Fruit fly (Drosophila melanogaster) whole organism, embryonic: ENCODE data around the gene CG43063.

Source experiments
- CG10654 ChIP-seq: fragments of 200-800 bp; sonication (Bioruptor generic); optimal IDR thresholded peaks from 2 replicates; lab custom pipeline; 2016; ENCODE audit warnings: missing biosample characterization, missing genetic modification characterization
- CG10979 ChIP-seq: fragments of 200-800 bp; sonication (Bioruptor generic); optimal IDR thresholded peaks from 2 replicates; lab custom pipeline; 2018; ENCODE audit warnings: missing biosample characterization, mild to moderate bottlenecking, missing genetic modification characterization, moderate library complexity
- CG11247 ChIP-seq: fragments of 200-800 bp; sonication (Bioruptor generic); IDR thresholded peaks from 2 replicates; pipeline ENCODE4 v1.3.6; 2022; ENCODE audit warnings: missing biosample characterization, missing genetic modification characterization
- CG12104 ChIP-seq: fragments of 200-800 bp; sonication (Bioruptor generic); optimal IDR thresholded peaks from 3 replicates; lab custom pipeline; 2016; ENCODE audit warnings: missing biosample characterization, missing genetic modification characterization
- CG12236 ChIP-seq: fragments of 200-800 bp; sonication (Bioruptor generic); optimal IDR thresholded peaks from 2 replicates; lab custom pipeline; 2016; ENCODE audit warnings: missing biosample characterization, missing genetic modification characterization
- CG12299 ChIP-seq: fragments of 200-800 bp; sonication (Bioruptor generic); optimal IDR thresholded peaks from 2 replicates; lab custom pipeline; 2018; ENCODE audit warnings: missing biosample characterization, mild to moderate bottlenecking, missing genetic modification characterization
- CG12391 ChIP-seq: fragments of 200-800 bp; sonication (Bioruptor generic); optimal IDR thresholded peaks from 3 replicates; lab custom pipeline; 2018; ENCODE audit warnings: missing biosample characterization, mild to moderate bottlenecking, missing genetic modification characterization, moderate library complexity
- CG12942 ChIP-seq: fragments of 200-800 bp; sonication (Bioruptor generic); optimal IDR thresholded peaks from 3 replicates; lab custom pipeline; 2016; ENCODE audit warnings: missing biosample characterization, missing genetic modification characterization
- CG13296 ChIP-seq: fragments of 200-800 bp; sonication (Bioruptor generic); optimal IDR thresholded peaks from 3 replicates; lab custom pipeline; 2018; ENCODE audit warnings: missing biosample characterization, mild to moderate bottlenecking, missing genetic modification characterization
- CG14860 ChIP-seq: fragments of 200-800 bp; sonication (Bioruptor generic); IDR thresholded peaks from 3 replicates; pipeline ENCODE4 v1.3.6; 2022; ENCODE audit warnings: missing biosample characterization, missing genetic modification characterization; ENCODE audit not compliant: partially characterized antibody
- CG15479 ChIP-seq: fragments of 200-800 bp; sonication (Bioruptor generic); optimal IDR thresholded peaks from 3 replicates; lab custom pipeline; 2019; ENCODE audit warnings: missing biosample characterization, mild to moderate bottlenecking, missing genetic modification characterization, moderate library complexity
- CG17802 ChIP-seq: fragments of 200-800 bp; sonication (Bioruptor generic); optimal IDR thresholded peaks from 2 replicates; lab custom pipeline; 2018; ENCODE audit warnings: missing biosample characterization, mild to moderate bottlenecking, missing genetic modification characterization, moderate library complexity
- CG2712 ChIP-seq: fragments of 200-800 bp; optimal IDR thresholded peaks from 3 replicates; lab custom pipeline; 2019; ENCODE audit warnings: missing biosample characterization, mild to moderate bottlenecking, missing genetic modification characterization, moderate library complexity
- CG30020 ChIP-seq: fragments of 200-800 bp; optimal IDR thresholded peaks from 2 replicates; lab custom pipeline; 2019; ENCODE audit warnings: missing biosample characterization, mild to moderate bottlenecking, missing genetic modification characterization, moderate library complexity
- CG32772 ChIP-seq: fragments of 200-800 bp; sonication (Bioruptor generic); IDR thresholded peaks from 2 replicates; pipeline ENCODE4 v1.3.6; 2022; ENCODE audit warnings: missing biosample characterization, missing genetic modification characterization
- CG34376 ChIP-seq: fragments of 200-800 bp; sonication (Bioruptor generic); optimal IDR thresholded peaks from 2 replicates; lab custom pipeline; 2018; ENCODE audit warnings: missing biosample characterization, mild to moderate bottlenecking, missing genetic modification characterization
- CG3726 ChIP-seq: fragments of 200-800 bp; sonication (Bioruptor generic); IDR thresholded peaks from 3 replicates; pipeline ENCODE4, ENCODE4 v1.3.6; 2022; ENCODE audit warnings: missing biosample characterization, missing genetic modification characterization
- CG4707 ChIP-seq: fragments of 200-800 bp; sonication (Bioruptor generic); optimal IDR thresholded peaks from 2 replicates; lab custom pipeline; 2018; ENCODE audit warnings: missing biosample characterization, mild to moderate bottlenecking, missing genetic modification characterization, moderate library complexity
- CG7556 ChIP-seq: fragments of 200-800 bp; sonication (Bioruptor generic); optimal IDR thresholded peaks from 2 replicates; lab custom pipeline; 2017; ENCODE audit warnings: missing biosample characterization, mild to moderate bottlenecking, missing genetic modification characterization
- CG8478 ChIP-seq: fragments of >200 bp; optimal IDR thresholded peaks from 2 replicates; lab custom pipeline; 2018
- CG8765 ChIP-seq: fragments of 200-800 bp; sonication (Bioruptor generic); IDR thresholded peaks from 2 replicates; pipeline ENCODE4 v1.3.6; 2022; ENCODE audit warnings: missing biosample characterization, missing genetic modification characterization
- CG9876 ChIP-seq: fragments of 200-800 bp; sonication (Bioruptor generic); optimal IDR thresholded peaks from 2 replicates; lab custom pipeline; 2016; ENCODE audit warnings: missing biosample characterization, missing genetic modification characterization
- Camta ChIP-seq: fragments of 200-800 bp; sonication (Bioruptor generic); optimal IDR thresholded peaks from 2 replicates; lab custom pipeline; 2016; ENCODE audit warnings: missing biosample characterization, missing genetic modification characterization
- Doc2 ChIP-seq: fragments of 200-800 bp; sonication (Bioruptor generic); IDR thresholded peaks from 2 replicates; pipeline ENCODE4 v1.3.6; 2022; ENCODE audit warnings: missing biosample characterization, missing genetic modification characterization
- E2f2 ChIP-seq: fragments of 200-800 bp; sonication (Bioruptor generic); IDR thresholded peaks from 2 replicates; pipeline ENCODE4 v1.3.6; 2022; ENCODE audit warnings: missing biosample characterization, missing genetic modification characterization
- Ets97D ChIP-seq: fragments of 200-800 bp; sonication (Bioruptor generic); optimal IDR thresholded peaks from 3 replicates; lab custom pipeline; 2016; ENCODE audit warnings: missing biosample characterization, missing genetic modification characterization
- Hr78 ChIP-seq, 2 experiments: fragments of 200-800 bp in 1 of 2; fragments of >200 bp in 1 of 2; sonication (Bioruptor generic) in 1 of 2; optimal IDR thresholded peaks; 2 replicates each; lab custom pipeline; 2017 to 2019; ENCODE audit warnings: missing biosample characterization in 2 of 2, missing genetic modification characterization in 2 of 2, mild to moderate bottlenecking in 1 of 2, moderate library complexity in 1 of 2
- Jarid2 ChIP-seq: fragments of 200-800 bp; sonication (Bioruptor generic); optimal IDR thresholded peaks from 3 replicates; lab custom pipeline; 2017; ENCODE audit warnings: mild to moderate bottlenecking, missing biosample characterization, missing genetic modification reagents, missing genetic modification characterization
- MTF-1 ChIP-seq: fragments of 200-800 bp; sonication (Bioruptor generic); optimal IDR thresholded peaks from 2 replicates; lab custom pipeline; 2018; ENCODE audit warnings: missing biosample characterization, mild to moderate bottlenecking, missing genetic modification characterization, borderline replicate concordance
- Nf-YA ChIP-seq: fragments of 200-800 bp; sonication (Bioruptor generic); IDR thresholded peaks from 2 replicates; pipeline ENCODE4 v1.3.6; 2022; ENCODE audit warnings: missing biosample characterization, missing genetic modification characterization
- Trl ChIP-seq, 3 experiments: fragments of >200 bp in 2 of 3; fragments of 200-800 bp in 1 of 3; sonication (Bioruptor generic) in 1 of 3; optimal IDR thresholded peaks; 2 replicates in 1 of 3; 3 replicates in 2 of 3; lab custom pipeline; 2016 to 2017; ENCODE audit warnings: missing biosample characterization in 1 of 3, missing genetic modification characterization in 1 of 3
- bsh ChIP-seq, 2 experiments: fragments of 200-800 bp; sonication (Bioruptor generic); optimal IDR thresholded peaks; 2 replicates each; lab custom pipeline; 2017 to 2018; ENCODE audit warnings: mild to moderate bottlenecking in 2 of 2, missing biosample characterization in 2 of 2, missing genetic modification characterization in 2 of 2, moderate library complexity in 1 of 2
- fd102C ChIP-seq: fragments of 200-800 bp; sonication (Bioruptor generic); optimal IDR thresholded peaks from 2 replicates; lab custom pipeline; 2018; ENCODE audit warnings: missing biosample characterization, mild to moderate bottlenecking, missing genetic modification characterization, moderate library complexity
- gcm ChIP-seq: fragments of 200-800 bp; sonication (Bioruptor generic); optimal IDR thresholded peaks from 2 replicates; lab custom pipeline; 2019; ENCODE audit warnings: missing biosample characterization, mild to moderate bottlenecking, missing genetic modification characterization, moderate library complexity
- gt ChIP-seq: fragments of 200-800 bp; sonication (Bioruptor generic); IDR thresholded peaks from 2 replicates; pipeline ENCODE4 v1.3.6; 2022; ENCODE audit warnings: missing biosample characterization, missing genetic modification characterization
- her ChIP-seq: fragments of 200-800 bp; sonication (Bioruptor generic); optimal IDR thresholded peaks from 2 replicates; lab custom pipeline; 2016; ENCODE audit warnings: missing biosample characterization, missing genetic modification characterization
- jigr1 ChIP-seq: fragments of 200-800 bp; sonication (Bioruptor generic); IDR thresholded peaks from 3 replicates; pipeline ENCODE4 v1.3.6; 2022; ENCODE audit warnings: missing biosample characterization, missing genetic modification characterization
- jumu ChIP-seq: fragments of 200-800 bp; sonication (Bioruptor generic); optimal IDR thresholded peaks from 3 replicates; lab custom pipeline; 2016; ENCODE audit warnings: missing biosample characterization, missing genetic modification characterization
- lab ChIP-seq: fragments of 200-800 bp; sonication (Bioruptor generic); optimal IDR thresholded peaks from 3 replicates; lab custom pipeline; 2017; ENCODE audit warnings: missing biosample characterization, missing genetic modification characterization, mild to moderate bottlenecking, moderate library complexity, missing genetic modification reagents
- odd ChIP-seq: fragments of 200-800 bp; sonication (Bioruptor generic); optimal IDR thresholded peaks from 2 replicates; lab custom pipeline; 2017; ENCODE audit warnings: missing biosample characterization, mild to moderate bottlenecking, missing genetic modification characterization
- otp ChIP-seq: fragments of 200-800 bp; sonication (Bioruptor generic); IDR thresholded peaks from 3 replicates; pipeline ENCODE4, ENCODE4 v1.3.6; 2022; ENCODE audit warnings: missing biosample characterization, missing genetic modification characterization
- peb ChIP-seq: fragments of 200-800 bp; sonication (Bioruptor generic); IDR thresholded peaks from 2 replicates; pipeline ENCODE4 v1.3.6; 2022; ENCODE audit warnings: missing biosample characterization, missing genetic modification characterization
- pum ChIP-seq: fragments of 200-800 bp; sonication (Bioruptor generic); optimal IDR thresholded peaks from 2 replicates; lab custom pipeline; 2016; ENCODE audit warnings: missing biosample characterization, missing genetic modification characterization
- sens-2 ChIP-seq: fragments of 200-800 bp; sonication (Bioruptor generic); IDR thresholded peaks from 2 replicates; pipeline ENCODE4 v1.3.6; 2022; ENCODE audit warnings: missing biosample characterization, missing genetic modification characterization
- slbo ChIP-seq: fragments of 200-800 bp; sonication (Bioruptor generic); IDR thresholded peaks from 2 replicates; pipeline ENCODE4 v1.3.6; 2022; ENCODE audit warnings: missing biosample characterization, missing genetic modification characterization
- trem ChIP-seq: fragments of 200-800 bp; optimal IDR thresholded peaks from 3 replicates; lab custom pipeline; 2019; ENCODE audit warnings: missing biosample characterization, mild to moderate bottlenecking, missing genetic modification characterization, moderate library complexity
- trh ChIP-seq: fragments of 200-800 bp; sonication (Bioruptor generic); optimal IDR thresholded peaks from 2 replicates; lab custom pipeline; 2016; ENCODE audit warnings: missing biosample characterization, missing genetic modification characterization
- ttk ChIP-seq: fragments of 200-800 bp; sonication (Bioruptor generic); IDR thresholded peaks from 2 replicates; pipeline ENCODE4 v2.1.2; 2022; ENCODE audit warnings: missing biosample characterization, missing genetic modification characterization
- zen2 ChIP-seq: fragments of 200-800 bp; sonication (Bioruptor generic); IDR thresholded peaks from 3 replicates; pipeline ENCODE4 v1.3.6; 2022; ENCODE audit warnings: missing biosample characterization, missing genetic modification characterization; ENCODE audit not compliant: partially characterized antibody
- zfh1 ChIP-seq: fragments of 200-800 bp; sonication (Bioruptor generic); IDR thresholded peaks from 3 replicates; pipeline ENCODE4 v1.3.6; 2022; ENCODE audit warnings: missing biosample characterization, missing genetic modification characterization

The CG43063 gene

DNA sequence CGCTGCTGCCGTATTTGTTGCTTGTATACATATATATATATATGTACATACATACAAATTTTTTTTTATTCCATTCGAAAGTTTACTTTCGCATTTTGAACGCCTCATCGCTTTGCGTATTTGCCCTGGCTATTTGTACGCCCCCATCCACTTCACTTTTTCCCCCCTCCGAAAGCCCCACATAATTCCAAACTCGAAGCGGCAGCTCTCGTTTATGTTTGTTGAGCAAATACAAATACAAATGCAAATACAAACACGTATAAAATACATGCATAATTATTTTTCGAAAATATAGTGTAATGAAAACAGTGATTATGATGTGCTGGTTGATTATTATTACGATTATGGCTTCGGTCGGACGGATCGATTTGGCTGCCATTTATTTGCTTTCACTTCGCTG lies 18.0 kb upstream of the CG43063 start (continued):
- peak; percentile 82 for TF ChIP-seq Jarid2
- TF ChIP-seq CG11247: peak; percentile 64
- no peak for TF ChIP-seq CG8478 (lab: Kevin White, UChicago)
- peak; percentile 52 for TF ChIP-seq her
- TF ChIP-seq jumu (GFP tag; lab: Kevin White, UChicago): peak; percentile 21
- no peak for TF ChIP-seq jigr1
- TF ChIP-seq trem: peak; percentile 87
- TF ChIP-seq odd: peak; percentile 92
- peak; percentile 78 for TF ChIP-seq CG12942 (GFP tag; lab: Kevin White, UChicago)
- TF ChIP-seq Trl (optimal IDR thresholded peaks at IDR 0.05; lab: Kevin White, UChicago): no peak
- TF ChIP-seq Trl (GFP tag; optimal IDR thresholded peaks at IDR 0.05; lab: Kevin White, UChicago): peak; percentile 88
- TF ChIP-seq CG9876 (GFP tag; lab: Kevin White, UChicago): peak; percentile 44
- TF ChIP-seq Nf-YA (GFP tag; lab: Robert Waterston, UW): peak; percentile 72
- peak; percentile 27 for TF ChIP-seq Ets97D (GFP tag; lab: Kevin White, UChicago)
- TF ChIP-seq CG34376 (GFP tag; lab: Kevin White, UChicago): no peak
- peak; percentile 15 for TF ChIP-seq CG15479 (GFP tag; lab: Kevin White, UChicago)
- peak in 1 of 2 experiments; percentile 94 for TF ChIP-seq bsh (GFP tag; optimal IDR thresholded peaks at IDR 0.05; lab: Kevin White, UChicago)
- peak; percentile 88 for TF ChIP-seq CG2712 (tag; lab: Kevin White, UChicago)
- TF ChIP-seq CG4707 (GFP tag; lab: Kevin White, UChicago): peak; percentile 90
- TF ChIP-seq zfh1: peak; percentile 80
- peak; percentile 84 for TF ChIP-seq Camta (GFP tag; lab: Kevin White, UChicago)
- peak; percentile 97 for TF ChIP-seq CG12104 (GFP tag; lab: Kevin White, UChicago)
- TF ChIP-seq CG13296 (GFP tag; lab: Kevin White, UChicago): peak; percentile 82
- TF ChIP-seq zen2 (GFP tag; lab: Robert Waterston, UW): no peak
- TF ChIP-seq ttk (GFP tag; lab: Robert Waterston, UW): peak; percentile 55; the same call in 1 of the 2 replicates
- TF ChIP-seq CG17802: peak; percentile 87
- peak; percentile 42; the same call in 1 of the 2 replicates for TF ChIP-seq E2f2 (GFP tag; lab: Robert Waterston, UW)
- TF ChIP-seq gcm: peak; percentile 95
- peak; percentile 92 for TF ChIP-seq MTF-1 (GFP tag; lab: Kevin White, UChicago)
- peak; percentile 85 for TF ChIP-seq CG12391 (tag; lab: Kevin White, UChicago)
- peak; percentile 47; the same call in 1 of the 2 replicates for TF ChIP-seq sens-2 (GFP tag; lab: Robert Waterston, UW)
- TF ChIP-seq CG14860 (GFP tag; lab: Robert Waterston, UW): no peak
- no peak for TF ChIP-seq CG30020 (tag; lab: Kevin White, UChicago)
- TF ChIP-seq otp (GFP tag; lab: Robert Waterston, UW): peak; percentile 80; the same call in 2 of the 3 replicates
- peak; percentile 97 for TF ChIP-seq lab
- no peak for TF ChIP-seq CG3726 (GFP tag; lab: Robert Waterston, UW)
- TF ChIP-seq CG10654 (GFP tag; lab: Kevin White, UChicago): peak; percentile 88
- TF ChIP-seq CG12236 (GFP tag; lab: Kevin White, UChicago): peak; percentile 87
- no peak for TF ChIP-seq CG8765 (GFP tag; lab: Robert Waterston, UW)
- TF ChIP-seq fd102C: peak; percentile 65
- TF ChIP-seq gt (GFP tag; lab: Robert Waterston, UW): no peak
- no peak for TF ChIP-seq CG32772 (GFP tag; lab: Robert Waterston, UW)
- peak; percentile 36; the same call in 1 of the 2 replicates for TF ChIP-seq slbo (GFP tag; lab: Robert Waterston, UW)
- peak; percentile 74 for TF ChIP-seq CG12299 (tag; lab: Kevin White, UChicago)
- peak; percentile 82 for TF ChIP-seq CG7556
- peak; percentile 71 for TF ChIP-seq pum (GFP tag; lab: Kevin White, UChicago)
- TF ChIP-seq CG10979 (tag; lab: Kevin White, UChicago): peak; percentile 83
- no peak for TF ChIP-seq Hr78 (GFP tag; optimal IDR thresholded peaks at IDR 0.05; lab: Kevin White, UChicago)
- peak; percentile 90 for TF ChIP-seq trh (GFP tag; lab: Kevin White, UChicago)
- TF ChIP-seq Doc2: no peak
- peak; percentile 31; the same call in 1 of the 2 replicates for TF ChIP-seq peb (GFP tag; lab: Robert Waterston, UW)
